Fruit fly (Drosophila melanogaster): Measurements from ENCODE around the gene Eip75B.

dm6 chr3L:18106021-18106944, 41.8 kb upstream of the Eip75B start, which contains the start of the genes CG13698 and mRpS26:
- TF ChIP-seq CG7101 (tag; optimal IDR thresholded peaks at IDR 0.05) (peak; percentile 79), kay (GFP tag; ENCODE audit: borderline replicate concordance) (no peak), CG14711 (tag; optimal IDR thresholded peaks at IDR 0.05) (peak; percentile 78), CG1620 (GFP tag; optimal IDR thresholded peaks at IDR 0.05) (peak; percentile 58), cic (GFP tag; optimal IDR thresholded peaks at IDR 0.05) (no peak), pad (GFP tag; optimal IDR thresholded peaks at IDR 0.05) (peak; percentile 59), toe (GFP tag; optimal IDR thresholded peaks at IDR 0.05) (peak; percentile 73), CG11617 (GFP tag; optimal IDR thresholded peaks at IDR 0.05) (peak; percentile 81), Crg-1 (GFP tag; optimal IDR thresholded peaks at IDR 0.05) (peak; percentile 46), Clk (GFP tag; optimal IDR thresholded peaks at IDR 0.05) (peak; percentile 34), bab1 (GFP tag; optimal IDR thresholded peaks at IDR 0.05) (peak; percentile 66), Mnt (GFP tag; optimal IDR thresholded peaks at IDR 0.05) (peak; percentile 22), tj (GFP tag; optimal IDR thresholded peaks at IDR 0.05) (peak; percentile 92), CG5204 (GFP tag; optimal IDR thresholded peaks at IDR 0.05) (no peak)

Measured in whole organism, adult.